Worm (Caenorhabditis elegans) whole organism, young adult: ENCODE results near the gene F08H9.2.

Experiments
- B0336.3 ChIP-seq: fragments of 200-800 bp; sonication (Bioruptor generic); IDR thresholded peaks from 2 replicates; pipeline ENCODE4 v1.3.6; 2022; ENCODE audit warnings: missing genetic modification characterization, missing compliant biosample characterization
- D2030.7 ChIP-seq: fragments of 200-800 bp; sonication (Bioruptor generic); IDR thresholded peaks from 2 replicates; pipeline ENCODE4 v1.3.6; 2022; ENCODE audit warnings: missing genetic modification reagents, missing genetic modification characterization, missing compliant biosample characterization
- F10E7.11 ChIP-seq: sonication (generic microtip); optimal IDR thresholded peaks from 2 replicates; lab custom pipeline; 2017; ENCODE audit warnings: mild to moderate bottlenecking, missing genetic modification characterization, moderate library complexity, missing compliant biosample characterization
- F39B2.1 ChIP-seq: fragments of 200-800 bp; sonication (Bioruptor generic); IDR thresholded peaks from 2 replicates; pipeline ENCODE4 v1.3.6; 2022; ENCODE audit warnings: missing genetic modification reagents, missing genetic modification characterization, missing compliant biosample characterization
- F49E8.2 ChIP-seq: sonication (generic microtip); optimal IDR thresholded peaks from 3 replicates; lab custom pipeline; 2017; ENCODE audit warnings: missing genetic modification characterization, mild to moderate bottlenecking, missing compliant biosample characterization, antibody characterized with exemption, moderate library complexity; ENCODE audit not compliant: insufficient read depth
- K12H6.12 ChIP-seq: fragments of 200-800 bp; sonication (Bioruptor generic); optimal IDR thresholded peaks from 2 replicates; lab custom pipeline; 2018; ENCODE audit warnings: mild to moderate bottlenecking, missing genetic modification characterization, missing compliant biosample characterization
- Y53G8AR.9 ChIP-seq: fragments of 200-800 bp; sonication (Bioruptor generic); conservative IDR thresholded peaks from 2 replicates; pipeline ENCODE4 v1.3.6; 2022; ENCODE audit warnings: missing genetic modification reagents, missing genetic modification characterization, missing compliant biosample characterization
- akir-1 ChIP-seq: fragments of 200-800 bp; sonication (Bioruptor generic); optimal IDR thresholded peaks from 2 replicates; lab custom pipeline; 2018; ENCODE audit warnings: mild to moderate bottlenecking, missing genetic modification characterization, moderate library complexity, missing compliant biosample characterization
- aptf-2 ChIP-seq: fragments of 200-800 bp; sonication (Bioruptor generic); conservative IDR thresholded peaks from 2 replicates; pipeline ENCODE4 v1.3.6; 2022; ENCODE audit warnings: missing genetic modification reagents, missing genetic modification characterization, missing compliant biosample characterization
- athp-1 ChIP-seq: sonication (generic microtip); optimal IDR thresholded peaks from 2 replicates; lab custom pipeline; 2017; ENCODE audit warnings: mild to moderate bottlenecking, missing genetic modification characterization, missing compliant biosample characterization
- attf-5 ChIP-seq: fragments of 200-800 bp; sonication (Bioruptor generic); optimal IDR thresholded peaks from 2 replicates; lab custom pipeline; 2018; ENCODE audit warnings: mild to moderate bottlenecking, missing genetic modification characterization, missing compliant biosample characterization
- bed-1 ChIP-seq: fragments of 200-800 bp; sonication (Bioruptor generic); IDR thresholded peaks from 2 replicates; pipeline ENCODE4 v1.3.6; 2022; ENCODE audit warnings: missing genetic modification reagents, missing genetic modification characterization, missing compliant biosample characterization
- ceh-91 ChIP-seq: fragments of 200-800 bp; sonication (Bioruptor generic); IDR thresholded peaks from 2 replicates; pipeline ENCODE4 v1.3.6; 2022; ENCODE audit warnings: missing genetic modification reagents, missing genetic modification characterization, missing compliant biosample characterization
- chd-7 ChIP-seq: sonication (generic microtip); optimal IDR thresholded peaks from 2 replicates; lab custom pipeline; 2016; ENCODE audit warnings: mild to moderate bottlenecking, missing genetic modification characterization, moderate library complexity, missing compliant biosample characterization
- dox-1 ChIP-seq: fragments of 200-800 bp; sonication (Bioruptor generic); IDR thresholded peaks from 2 replicates; pipeline ENCODE4 v1.3.6; 2022; ENCODE audit warnings: missing genetic modification reagents, missing genetic modification characterization, missing compliant biosample characterization
- dpff-1 ChIP-seq: sonication (generic microtip); optimal IDR thresholded peaks from 2 replicates; lab custom pipeline; 2017; ENCODE audit warnings: mild to moderate bottlenecking, missing genetic modification characterization, missing compliant biosample characterization
- efl-1 ChIP-seq: fragments of 150-350 bp; optimal IDR thresholded peaks from 2 replicates; lab custom pipeline; 2014; ENCODE audit warnings: missing biosample characterization, missing genetic modification reagents, missing genetic modification characterization
- ekl-4 ChIP-seq: fragments of 200-800 bp; sonication (Bioruptor generic); IDR thresholded peaks from 2 replicates; pipeline ENCODE4 v1.3.6; 2022; ENCODE audit warnings: missing genetic modification reagents, missing genetic modification characterization, missing compliant biosample characterization
- fkh-3 ChIP-seq: sonication (generic microtip); optimal IDR thresholded peaks from 2 replicates; lab custom pipeline; 2016; ENCODE audit warnings: mild to moderate bottlenecking, missing genetic modification characterization, missing compliant biosample characterization
- gei-17 ChIP-seq: fragments of 200-800 bp; sonication (Bioruptor generic); optimal IDR thresholded peaks from 2 replicates; lab custom pipeline; 2018; ENCODE audit warnings: mild to moderate bottlenecking, missing genetic modification characterization, missing compliant biosample characterization
- hmg-1.2 ChIP-seq: fragments of 200-800 bp; sonication (Bioruptor generic); IDR thresholded peaks from 2 replicates; pipeline ENCODE4 v1.3.6; 2022; ENCODE audit warnings: missing genetic modification reagents, missing genetic modification characterization, missing compliant biosample characterization
- hrde-1 ChIP-seq: sonication (generic microtip); optimal IDR thresholded peaks from 2 replicates; lab custom pipeline; 2016; ENCODE audit warnings: missing genetic modification characterization, mild to moderate bottlenecking, missing compliant biosample characterization, moderate library complexity, missing genotype, missing genetic modification reagents, borderline replicate concordance
- hsf-1 ChIP-seq: fragments of 200-800 bp; sonication (Bioruptor generic); IDR thresholded peaks from 2 replicates; pipeline ENCODE4 v1.3.6; 2022; ENCODE audit warnings: missing genetic modification reagents, missing genetic modification characterization, missing compliant biosample characterization
- lag-1 ChIP-seq: fragments of 200-800 bp; sonication (Bioruptor generic); IDR thresholded peaks from 2 replicates; pipeline ENCODE4 v1.3.6; 2022; ENCODE audit warnings: missing genetic modification reagents, missing genetic modification characterization, missing compliant biosample characterization
- lin-26 ChIP-seq: fragments of 200-800 bp; sonication (Bioruptor generic); IDR thresholded peaks from 2 replicates; pipeline ENCODE4 v1.3.6; 2022; ENCODE audit warnings: missing genetic modification reagents, missing genetic modification characterization, missing compliant biosample characterization
- lin-40 ChIP-seq: sonication (generic microtip); optimal IDR thresholded peaks from 2 replicates; lab custom pipeline; 2016; ENCODE audit warnings: missing genetic modification characterization, mild to moderate bottlenecking, missing compliant biosample characterization, missing genotype, missing genetic modification reagents
- madf-3 ChIP-seq: fragments of 200-800 bp; sonication (Bioruptor generic); IDR thresholded peaks from 2 replicates; pipeline ENCODE4 v1.3.6; 2022; ENCODE audit warnings: missing genetic modification reagents, missing genetic modification characterization, missing compliant biosample characterization
- madf-6 ChIP-seq: fragments of 200-800 bp; sonication (Bioruptor generic); IDR thresholded peaks from 2 replicates; pipeline ENCODE4 v1.3.6; 2022; ENCODE audit warnings: missing genetic modification reagents, missing genetic modification characterization, missing compliant biosample characterization
- madf-8 ChIP-seq: fragments of 200-800 bp; sonication (Bioruptor generic); conservative IDR thresholded peaks from 2 replicates; pipeline ENCODE4 v1.3.6; 2022; ENCODE audit warnings: missing genetic modification reagents, missing genetic modification characterization, missing compliant biosample characterization
- mcd-1 ChIP-seq: fragments of 200-800 bp; sonication (Bioruptor generic); IDR thresholded peaks from 2 replicates; pipeline ENCODE4 v1.3.6; 2022; ENCODE audit warnings: missing genetic modification reagents, missing genetic modification characterization, missing compliant biosample characterization
- nfya-1 ChIP-seq: sonication (generic microtip); optimal IDR thresholded peaks from 2 replicates; lab custom pipeline; 2017; ENCODE audit warnings: antibody characterized with exemption, missing compliant biosample characterization, missing genetic modification characterization, borderline replicate concordance; ENCODE audit not compliant: insufficient read depth
- nfyb-1 ChIP-seq: fragments of 200-800 bp; sonication (Bioruptor generic); IDR thresholded peaks from 2 replicates; pipeline ENCODE4 v1.3.6; 2022; ENCODE audit warnings: missing genetic modification reagents, missing genetic modification characterization, missing compliant biosample characterization
- pbrm-1 ChIP-seq: fragments of 200-800 bp; sonication (Bioruptor generic); IDR thresholded peaks from 2 replicates; pipeline ENCODE4 v1.3.6; 2022; ENCODE audit warnings: missing genetic modification reagents, missing genetic modification characterization, missing compliant biosample characterization
- snpc-1.1 ChIP-seq: sonication (generic microtip); optimal IDR thresholded peaks from 2 replicates; lab custom pipeline; 2017; ENCODE audit warnings: missing genetic modification characterization, mild to moderate bottlenecking, missing compliant biosample characterization, antibody characterized with exemption, moderate library complexity, missing genotype, missing genetic modification reagents; ENCODE audit not compliant: insufficient read depth
- snpc-3.4 ChIP-seq: sonication (generic microtip); optimal IDR thresholded peaks from 2 replicates; lab custom pipeline; 2017; ENCODE audit warnings: missing genetic modification characterization, mild to moderate bottlenecking, missing compliant biosample characterization, antibody characterized with exemption, moderate library complexity, missing genotype, missing genetic modification reagents
- somi-1 ChIP-seq: fragments of 200-800 bp; sonication (Bioruptor generic); optimal IDR thresholded peaks from 2 replicates; lab custom pipeline; 2018; ENCODE audit warnings: mild to moderate bottlenecking, missing genetic modification characterization, missing compliant biosample characterization
- tlf-1 ChIP-seq: fragments of 200-800 bp; sonication (Bioruptor generic); optimal IDR thresholded peaks from 2 replicates; lab custom pipeline; 2018; ENCODE audit warnings: mild to moderate bottlenecking, missing genetic modification characterization, missing compliant biosample characterization
- zfh-2 ChIP-seq: fragments of 200-800 bp; sonication (Bioruptor generic); conservative IDR thresholded peaks from 2 replicates; pipeline ENCODE4 v1.3.6; 2022; ENCODE audit warnings: missing genetic modification reagents, missing genetic modification characterization, missing compliant biosample characterization
- ztf-18 ChIP-seq: sonication (generic microtip); optimal IDR thresholded peaks from 2 replicates; lab custom pipeline; 2016; ENCODE audit warnings: missing genotype, mild to moderate bottlenecking, missing genetic modification characterization, missing compliant biosample characterization
- ztf-25 ChIP-seq: fragments of 200-800 bp; sonication (Bioruptor generic); IDR thresholded peaks from 2 replicates; pipeline ENCODE4 v1.3.6; 2022; ENCODE audit warnings: missing genetic modification reagents, missing genetic modification characterization, missing compliant biosample characterization
- ztf-3 ChIP-seq: fragments of 200-800 bp; sonication (Bioruptor generic); optimal IDR thresholded peaks from 2 replicates; lab custom pipeline; 2018; ENCODE audit warnings: mild to moderate bottlenecking, missing genetic modification characterization, missing compliant biosample characterization

The F08H9.2 gene

ce11 chrV:14421325-14421724 is 39.1 kb upstream of the F08H9.2 start, which contains the start of gene dhs-22 (continued):
- TF ChIP-seq F10E7.11 (tag; lab: Kevin White, UChicago) = no peak
- peak; percentile 4 for TF ChIP-seq snpc-1.1
- TF ChIP-seq attf-5 (GFP tag; lab: Kevin White, UChicago) = no peak
- no peak for TF ChIP-seq dox-1 (GFP tag; lab: Robert Waterston, UW)
- TF ChIP-seq snpc-3.4 = no peak
- no peak for TF ChIP-seq mcd-1 (GFP tag; lab: Robert Waterston, UW)
- TF ChIP-seq hmg-1.2 (GFP tag; lab: Robert Waterston, UW) = 0 out of 2 replicates have a peak, but pooled peaks have one; percentile 17

DNA sequence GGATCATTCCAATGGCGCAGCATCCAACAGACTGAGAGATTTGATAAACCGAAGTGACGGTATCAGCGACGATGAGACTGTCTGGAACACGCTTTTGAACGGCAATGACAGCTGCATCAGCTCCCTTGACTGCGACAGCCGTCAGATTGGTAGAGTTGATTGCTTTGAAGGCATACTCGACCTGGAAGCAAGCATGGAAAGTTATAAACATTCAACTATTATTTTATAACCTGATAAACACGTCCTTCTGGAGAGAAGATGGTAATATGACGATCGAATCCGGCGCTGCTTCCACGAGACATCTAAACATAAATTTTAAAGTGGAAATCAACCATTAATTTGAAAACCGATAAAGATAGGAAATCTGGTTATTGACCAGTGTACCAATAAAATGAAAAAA is 38.1 kb upstream of the F08H9.2 start, which contains the start of gene pas-1:
Gene pas-1, minus strand, starts transcription at position 302 of the 400 bp plus-strand sequence.
- peak; percentile 39; the same call in 1 of the 2 replicates for TF ChIP-seq Y53G8AR.9 (GFP tag; lab: Robert Waterston, UW)
- TF ChIP-seq aptf-2 = no peak
- TF ChIP-seq ztf-3 (GFP tag; lab: Kevin White, UChicago) = no peak
- no peak for TF ChIP-seq ceh-91 (GFP tag; lab: Robert Waterston, UW)
- TF ChIP-seq nfyb-1 = peak; percentile 18; the same call in 1 of the 2 replicates
- TF ChIP-seq fkh-3 (tag; lab: Kevin White, UChicago) = no peak
- peak; percentile 74; the same call in 1 of the 2 replicates for TF ChIP-seq madf-3
- peak; percentile 57 for TF ChIP-seq chd-7 (tag; lab: Kevin White, UChicago)
- TF ChIP-seq bed-1 (GFP tag; lab: Robert Waterston, UW) = 0 out of 2 replicates have a peak, but pooled peaks have one; percentile 40
- no peak for TF ChIP-seq dpff-1
- TF ChIP-seq ekl-4 (GFP tag; lab: Robert Waterston, UW) = peak; percentile 72; the same call in 1 of the 2 replicates
- TF ChIP-seq madf-8 (GFP tag; lab: Robert Waterston, UW) = no peak
- TF ChIP-seq mcd-1 (GFP tag; lab: Robert Waterston, UW) = peak; percentile 37; the same call in 1 of the 2 replicates
- no peak for TF ChIP-seq nfya-1 (tag; lab: Kevin White, UChicago)
- TF ChIP-seq lag-1 (GFP tag; lab: Robert Waterston, UW) = no peak
- 0 out of 2 replicates have a peak, but pooled peaks have one; percentile 25 for TF ChIP-seq pbrm-1
- no peak for TF ChIP-seq akir-1
- no peak for TF ChIP-seq hrde-1 (tag; lab: Kevin White, UChicago)
- TF ChIP-seq athp-1 (tag; lab: Kevin White, UChicago) = peak; percentile 17
- 0 out of 2 replicates have a peak, but pooled peaks have one; percentile 19 for TF ChIP-seq ztf-25 (GFP tag; lab: Robert Waterston, UW)
- TF ChIP-seq tlf-1 (GFP tag; lab: Kevin White, UChicago) = no peak
- no peak for TF ChIP-seq K12H6.12 (tag; lab: Kevin White, UChicago)
- TF ChIP-seq zfh-2 (GFP tag; lab: Robert Waterston, UW) = 0 out of 2 replicates have a peak, but pooled peaks have one; percentile 16
- no peak for TF ChIP-seq D2030.7 (GFP tag; lab: Robert Waterston, UW)
- TF ChIP-seq F39B2.1 (GFP tag; lab: Robert Waterston, UW) = 0 out of 2 replicates have a peak, but pooled peaks have one; percentile 18
- TF ChIP-seq somi-1 (GFP tag; lab: Kevin White, UChicago) = no peak
- no peak for TF ChIP-seq dox-1 (GFP tag; lab: Robert Waterston, UW)
- TF ChIP-seq hmg-1.2 (GFP tag; lab: Robert Waterston, UW) = 0 out of 2 replicates have a peak, but pooled peaks have one; percentile 24
- TF ChIP-seq hsf-1 (GFP tag; lab: Robert Waterston, UW) = 0 out of 2 replicates have a peak, but pooled peaks have one; percentile 30
- peak; percentile 52; the same call in 1 of the 2 replicates for TF ChIP-seq lin-26 (GFP tag; lab: Robert Waterston, UW)
- TF ChIP-seq gei-17 (GFP tag; lab: Kevin White, UChicago) = no peak
- no peak for TF ChIP-seq ztf-18 (tag; lab: Kevin White, UChicago)
- TF ChIP-seq B0336.3 (GFP tag; lab: Robert Waterston, UW) = 0 out of 2 replicates have a peak, but pooled peaks have one; percentile 46
- peak; percentile 49 for TF ChIP-seq madf-6
- TF ChIP-seq lin-40 = no peak
- no peak for TF ChIP-seq F49E8.2 (tag; lab: Kevin White, UChicago)
- no peak for TF ChIP-seq efl-1
- TF ChIP-seq, all 124 proteins: peak for 17
